Worm (Caenorhabditis elegans): ENCODE results near the gene sup-36.
"Not testable (repeated sequence)": the region's sequence is repeated elsewhere in the genome, so short reads cannot be mapped to it uniquely, and the experiment has no call there.

Gene sup-36

ce11 chrIV:6591010-6591746 is 10.3 kb upstream of the sup-36 start, which contains the start of the genes nspb-1 and nspb-2:
nspb-1 (minus strand) TSS chrIV:6591110.
nspb-2 (plus strand) TSS chrIV:6591696.
- TF ChIP-seq fkh-10 (GFP tag; optimal IDR thresholded peaks at IDR 0.05); cey-2 (tag; optimal IDR thresholded peaks at IDR 0.05; ENCODE audit: borderline replicate concordance, insufficient read depth); F44E2.7 (GFP tag; IDR thresholded peaks at IDR 0.05): not testable (repeated sequence)

ce11 chrIV:6594871-6595270 is 6.6 kb upstream of the sup-36 start, which contains the start of gene nspb-3:
nspb-3 (minus strand) TSS chrIV:6594971.
- not testable (repeated sequence) for TF ChIP-seq jun-1 (tag; optimal IDR thresholded peaks at IDR 0.05); snpc-1.2 (GFP tag; IDR thresholded peaks at IDR 0.05); hif-1 (tag; optimal IDR thresholded peaks at IDR 0.05)

ce11 chrIV:6595912-6596311 is 5.6 kb upstream of the sup-36 start, which contains the start of gene F38A5.22:
F38A5.22 (minus strand) TSS chrIV:6595940.
- peak in 1 of 2 experiments; percentile 95 for TF ChIP-seq unc-62 (GFP tag; optimal IDR thresholded peaks at IDR 0.05 in 1 of 2)
- TF ChIP-seq unc-62 (tag; optimal IDR thresholded peaks at IDR 0.05), result no peak
- no peak for TF ChIP-seq F44E2.7 (GFP tag; IDR thresholded peaks at IDR 0.05)

- peak; percentile 22 for TF ChIP-seq aha-1 (tag)
- no peak for TF ChIP-seq zag-1 (tag; optimal IDR thresholded peaks at IDR 0.05)
Measured at ce11 chrIV:6597298-6597697, 4.2 kb upstream of the sup-36 start, which contains the start of gene F38A5.6. F38A5.6 (minus strand) TSS chrIV:6597398.

- TF ChIP-seq nhr-41 (GFP tag; IDR thresholded peaks at IDR 0.05); R02D3.7 (tag; optimal IDR thresholded peaks at IDR 0.05); dmd-6 (GFP tag; IDR thresholded peaks at IDR 0.05): not testable (repeated sequence)
Measured at ce11 chrIV:6597918-6598317, 3.6 kb upstream of the sup-36 start, which contains the start of gene nspb-4. nspb-4 (plus strand) TSS chrIV:6598218.

ce11 chrIV:6598740-6599139 is 2.7 kb upstream of the sup-36 start, which contains the start of gene nspb-5:
nspb-5 (plus strand) TSS chrIV:6599040.
- TF ChIP-seq nhr-11 (tag; optimal IDR thresholded peaks at IDR 0.05); mxl-3 (GFP tag; optimal IDR thresholded peaks at IDR 0.05); fkh-10 (GFP tag; optimal IDR thresholded peaks at IDR 0.05): not testable (repeated sequence)

ce11 chrIV:6599447-6599846 is 2.0 kb upstream of the sup-36 start, which contains the start of gene F38A5.8:
F38A5.8 (plus strand) TSS chrIV:6599747.
- no peak for TF ChIP-seq hlh-11 (tag; optimal IDR thresholded peaks at IDR 0.05)
- TF ChIP-seq egl-27 (tag; optimal IDR thresholded peaks at IDR 0.05), result no peak
- no peak for TF ChIP-seq Y5F2A.4 (GFP tag; optimal IDR thresholded peaks at IDR 0.05)
- TF ChIP-seq ceh-28 (tag; optimal IDR thresholded peaks at IDR 0.05), result no peak
- no peak for TF ChIP-seq ceh-32 (tag; optimal IDR thresholded peaks at IDR 0.05; ENCODE audit: poor library complexity)
- TF ChIP-seq Y75B8A.6 (GFP tag; IDR thresholded peaks at IDR 0.05), result no peak
- no peak for TF ChIP-seq dmd-8 (GFP tag; IDR thresholded peaks at IDR 0.05)
- no peak for TF ChIP-seq nhr-6 (tag; optimal IDR thresholded peaks at IDR 0.05)
- no peak for TF ChIP-seq mes-2 (tag; optimal IDR thresholded peaks at IDR 0.05; ENCODE audit: poor library complexity, severe bottlenecking)
- TF ChIP-seq nhr-48 (tag; optimal IDR thresholded peaks at IDR 0.05), result no peak
- TF ChIP-seq R02D3.7 (tag; optimal IDR thresholded peaks at IDR 0.05), result no peak
- no peak for TF ChIP-seq hmg-1.1 (GFP tag; IDR thresholded peaks at IDR 0.05)
- TF ChIP-seq nhr-11 (tag; optimal IDR thresholded peaks at IDR 0.05), result no peak
- no peak for TF ChIP-seq lsy-2 (tag; optimal IDR thresholded peaks at IDR 0.05)

All from whole organism, L4 larva.